Worm (Caenorhabditis elegans): ENCODE results near the gene R13A1.5.
A peak's percentile ranks its signal among the peaks of the same experiment; 100 is the strongest.

R13A1.5 gene

ce11 chrIV:7191745-7192144 is at the start of gene R13A1.5:
TSS of gene R13A1.5 (minus strand) at chrIV:7191845.
- no peak for TF ChIP-seq egl-27 (tag; optimal IDR thresholded peaks at IDR 0.05)
- no peak for TF ChIP-seq nhr-11 (tag; optimal IDR thresholded peaks at IDR 0.05)

DNA sequence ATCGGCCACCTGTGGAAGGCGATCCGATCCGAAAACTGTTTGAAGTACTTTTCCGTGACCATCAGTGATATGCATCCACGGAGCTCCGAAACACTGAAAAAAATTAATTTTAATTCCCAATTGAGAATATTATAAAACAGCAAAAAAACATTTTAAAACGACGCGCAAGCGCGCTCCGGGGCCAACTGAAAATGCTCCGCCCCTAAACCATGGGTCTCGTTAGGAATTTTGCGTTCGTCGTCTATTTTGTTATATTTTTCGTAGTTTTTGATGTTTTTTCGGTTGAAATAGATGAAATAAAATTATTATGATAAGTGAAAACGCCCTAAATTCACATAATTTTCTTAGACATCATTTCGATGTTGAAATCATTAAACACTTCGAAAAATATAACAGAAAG is 48.9 kb upstream of the R13A1.5 start:
- TF ChIP-seq nhr-25 (tag; optimal IDR thresholded peaks at IDR 0.05) (peak; percentile 25), sem-4 (tag; optimal IDR thresholded peaks at IDR 0.05) (no peak)

ce11 chrIV:7237668-7238214 is 46.1 kb upstream of the R13A1.5 start, which contains the start of gene elo-3:
TSS of gene elo-3 (plus strand) at chrIV:7237718.
- TF ChIP-seq ztf-11 (tag; optimal IDR thresholded peaks at IDR 0.05): no peak
- peak; percentile 61 for TF ChIP-seq fos-1 (tag; optimal IDR thresholded peaks at IDR 0.05)

DNA sequence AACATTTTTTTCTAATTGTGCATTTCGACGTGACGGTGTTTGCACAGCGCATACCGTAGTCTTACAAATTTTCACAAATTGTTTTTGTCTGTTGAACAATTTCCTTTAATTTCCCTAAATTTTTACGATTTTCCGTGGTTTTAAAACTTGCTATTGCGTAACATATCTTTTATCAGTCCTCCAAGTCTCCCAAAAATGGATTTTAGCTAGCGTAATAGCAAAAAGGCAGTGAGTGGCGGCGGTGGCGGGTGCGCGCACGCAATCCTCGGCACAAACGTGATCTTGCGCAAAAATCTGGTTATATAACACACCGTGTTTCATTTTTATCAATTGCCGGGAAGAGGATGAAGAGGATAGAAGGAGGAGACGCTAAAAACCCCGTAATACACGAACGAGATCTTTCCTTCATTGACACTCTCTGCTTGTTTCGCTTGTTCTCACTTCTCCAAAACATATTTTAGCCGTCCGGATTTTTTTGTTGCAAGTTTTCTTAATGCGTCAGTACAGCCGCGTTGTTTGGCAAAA is 44.7 kb upstream of the R13A1.5 start:
- TF ChIP-seq Y55F3AM.14 (GFP tag; optimal IDR thresholded peaks at IDR 0.05): no peak
- TF ChIP-seq lsy-2 (tag; optimal IDR thresholded peaks at IDR 0.05): peak in 1 of 2 experiments; percentile 15
- peak; percentile 47 for TF ChIP-seq nhr-21 (tag; optimal IDR thresholded peaks at IDR 0.05)

- TF ChIP-seq nhr-21 (tag; optimal IDR thresholded peaks at IDR 0.05) (peak; percentile 36), nhr-237 (tag; optimal IDR thresholded peaks at IDR 0.05) (no peak), nhr-129 (tag; optimal IDR thresholded peaks at IDR 0.05) (peak; percentile 82), unc-55 (GFP tag; optimal IDR thresholded peaks at IDR 0.05) (peak; percentile 49), blmp-1 (tag; optimal IDR thresholded peaks at IDR 0.05; ENCODE audit: insufficient read depth) (peak; percentile 49), C34F6.9 (tag; optimal IDR thresholded peaks at IDR 0.05) (peak; percentile 77), F13H6.1 (tag; optimal IDR thresholded peaks at IDR 0.05) (peak; percentile 85), crh-2 (tag; optimal IDR thresholded peaks at IDR 0.05) (peak; percentile 22), zag-1 (tag; optimal IDR thresholded peaks at IDR 0.05) (peak; percentile 60), elt-1 (tag; optimal IDR thresholded peaks at IDR 0.05) (no peak), peb-1 (tag; optimal IDR thresholded peaks at IDR 0.05) (no peak), ztf-1 (GFP tag; conservative IDR thresholded peaks at IDR 0.05) (no peak), Y55F3AM.14 (GFP tag; optimal IDR thresholded peaks at IDR 0.05) (peak; percentile 28), fos-1 (tag; optimal IDR thresholded peaks at IDR 0.05) (peak; percentile 97), nhr-11 (tag; optimal IDR thresholded peaks at IDR 0.05) (peak; percentile 14), sem-4 (tag; optimal IDR thresholded peaks at IDR 0.05) (peak; percentile 62), sma-9 (GFP tag; optimal IDR thresholded peaks at IDR 0.05) (peak; percentile 42), sma-9 (tag; optimal IDR thresholded peaks at IDR 0.05) (no peak), ceh-16 (tag; optimal IDR thresholded peaks at IDR 0.05) (peak; percentile 12), dmd-4 (tag; optimal IDR thresholded peaks at IDR 0.05) (no peak), mab-5 (tag; optimal IDR thresholded peaks at IDR 0.05) (peak; percentile 26), mdl-1 (tag; optimal IDR thresholded peaks at IDR 0.05) (peak in 1 of 2 experiments; percentile 22), alr-1 (tag; optimal IDR thresholded peaks at IDR 0.05) (no peak), lsy-2 (tag; optimal IDR thresholded peaks at IDR 0.05) (peak; percentile 11 to 47), lin-11 (tag; optimal IDR thresholded peaks at IDR 0.05) (peak; percentile 24), lin-13 (GFP tag; optimal IDR thresholded peaks at IDR 0.05) (peak; percentile 44), nhr-25 (tag; optimal IDR thresholded peaks at IDR 0.05) (no peak), sma-3 (GFP tag; optimal IDR thresholded peaks at IDR 0.05) (peak; percentile 50)
Measured at ce11 chrIV:7235382-7235917, 43.8 kb upstream of the R13A1.5 start.

DNA sequence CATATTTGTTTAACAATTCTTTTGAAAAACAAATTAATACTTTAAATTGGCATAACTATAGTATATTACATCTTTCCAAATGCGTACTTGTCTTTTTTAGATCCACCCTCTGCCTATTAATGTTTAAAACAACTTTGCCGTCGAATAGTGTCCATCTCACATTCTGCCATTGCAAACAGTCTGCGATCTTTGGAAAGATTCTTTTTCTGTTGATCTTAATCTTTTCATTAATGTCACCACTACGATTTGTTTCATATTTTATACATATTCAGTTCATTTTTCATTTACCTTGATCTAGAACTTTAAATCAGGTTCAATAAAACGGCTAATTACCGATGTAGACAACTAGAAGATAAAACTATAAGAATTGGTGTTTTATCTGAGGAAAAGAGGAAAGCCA is 43.0 kb upstream of the R13A1.5 start:
- TF ChIP-seq lin-39 (tag; optimal IDR thresholded peaks at IDR 0.05) (no peak), nhr-10 (tag; optimal IDR thresholded peaks at IDR 0.05) (no peak), blmp-1 (tag; optimal IDR thresholded peaks at IDR 0.05; ENCODE audit: insufficient read depth) (no peak), nhr-25 (tag; optimal IDR thresholded peaks at IDR 0.05) (peak; percentile 48)

All from whole organism, L2 larva.